Worm (Caenorhabditis elegans) whole organism, late embryonic: ENCODE data around the gene flp-15.

Experiments
- C08G9.2 ChIP-seq: sonication (generic microtip); optimal IDR thresholded peaks from 2 replicates; lab custom pipeline; 2016; ENCODE audit warnings: mild to moderate bottlenecking, missing genetic modification characterization, moderate library complexity, missing compliant biosample characterization
- C38D4.7 ChIP-seq: fragments of 200-800 bp; sonication (Bioruptor generic); optimal IDR thresholded peaks from 2 replicates; lab custom pipeline; 2018; ENCODE audit warnings: mild to moderate bottlenecking, missing genetic modification characterization, moderate library complexity, missing compliant biosample characterization
- F13H6.1 ChIP-seq: sonication (generic microtip); optimal IDR thresholded peaks from 2 replicates; lab custom pipeline; 2016; ENCODE audit warnings: missing genetic modification characterization, missing compliant biosample characterization
- T23F11.4 ChIP-seq: fragments of 200-800 bp; sonication (Bioruptor generic); optimal IDR thresholded peaks from 2 replicates; lab custom pipeline; 2018; ENCODE audit warnings: mild to moderate bottlenecking, missing genetic modification characterization, missing compliant biosample characterization
- Y22D7AL.16 ChIP-seq: sonication (generic microtip); optimal IDR thresholded peaks from 2 replicates; lab custom pipeline; 2016; ENCODE audit warnings: missing genetic modification characterization, missing compliant biosample characterization
- ahr-1 ChIP-seq: sonication (generic microtip); optimal IDR thresholded peaks from 2 replicates; lab custom pipeline; 2016; ENCODE audit warnings: missing genetic modification characterization, missing compliant biosample characterization
- ama-1 ChIP-seq: fragments of 150-350 bp; optimal IDR thresholded peaks from 2 replicates; lab custom pipeline; 2014
- ceh-18 ChIP-seq: sonication (generic microtip); optimal IDR thresholded peaks from 2 replicates; lab custom pipeline; 2016; ENCODE audit warnings: missing genetic modification characterization, missing compliant biosample characterization
- ceh-19 ChIP-seq: fragments of 200-800 bp; sonication (Bioruptor generic); optimal IDR thresholded peaks from 2 replicates; lab custom pipeline; 2018; ENCODE audit warnings: mild to moderate bottlenecking, missing genetic modification characterization, missing compliant biosample characterization
- ceh-2 ChIP-seq: sonication (generic microtip); optimal IDR thresholded peaks from 2 replicates; lab custom pipeline; 2016; ENCODE audit warnings: missing genotype, missing genetic modification characterization, missing compliant biosample characterization
- ceh-24 ChIP-seq: sonication (generic microtip); optimal IDR thresholded peaks from 2 replicates; lab custom pipeline; 2016; ENCODE audit warnings: mild to moderate bottlenecking, missing genetic modification characterization, missing compliant biosample characterization
- ceh-30 ChIP-seq: fragments of 150-350 bp; optimal IDR thresholded peaks from 2 replicates; lab custom pipeline; 2014; ENCODE audit warnings: missing biosample characterization, missing genetic modification characterization
- ceh-31 ChIP-seq: sonication (generic microtip); optimal IDR thresholded peaks from 2 replicates; lab custom pipeline; 2016; ENCODE audit warnings: missing genetic modification characterization, missing compliant biosample characterization
- ceh-45 ChIP-seq: fragments of 200-800 bp; sonication (Bioruptor generic); IDR thresholded peaks from 2 replicates; pipeline ENCODE4 v1.3.6; 2022; ENCODE audit warnings: missing genetic modification reagents, missing genetic modification characterization, missing compliant biosample characterization
- ceh-6 ChIP-seq: fragments of 200-800 bp; sonication (Bioruptor generic); optimal IDR thresholded peaks from 2 replicates; lab custom pipeline; 2018; ENCODE audit warnings: mild to moderate bottlenecking, missing genetic modification characterization, missing compliant biosample characterization
- ceh-9 ChIP-seq: sonication (generic microtip); optimal IDR thresholded peaks from 2 replicates; lab custom pipeline; 2016; ENCODE audit warnings: mild to moderate bottlenecking, missing genetic modification characterization, inconsistent platforms, missing compliant biosample characterization
- che-1 ChIP-seq: sonication (generic microtip); optimal IDR thresholded peaks from 2 replicates; lab custom pipeline; 2016; ENCODE audit warnings: mild to moderate bottlenecking, missing genetic modification characterization, missing compliant biosample characterization
- elt-4 ChIP-seq: sonication (generic microtip); optimal IDR thresholded peaks from 2 replicates; lab custom pipeline; 2016; ENCODE audit warnings: missing genetic modification characterization, missing compliant biosample characterization
- fax-1 ChIP-seq: sonication (generic microtip); optimal IDR thresholded peaks from 2 replicates; lab custom pipeline; 2016; ENCODE audit warnings: missing genotype, missing genetic modification characterization, missing compliant biosample characterization
- fkh-10 ChIP-seq: fragments of 150-350 bp; optimal IDR thresholded peaks from 2 replicates; lab custom pipeline; 2014; ENCODE audit warnings: missing biosample characterization, missing genetic modification reagents, missing genetic modification characterization
- fkh-6 ChIP-seq: sonication (generic microtip); optimal IDR thresholded peaks from 2 replicates; lab custom pipeline; 2016; ENCODE audit warnings: missing genetic modification characterization, missing compliant biosample characterization
- hlh-13 ChIP-seq: fragments of 200-800 bp; sonication (Bioruptor generic); optimal IDR thresholded peaks from 2 replicates; lab custom pipeline; 2018; ENCODE audit warnings: mild to moderate bottlenecking, missing genetic modification characterization, missing compliant biosample characterization
- hlh-30 ChIP-seq: sonication (generic microtip); optimal IDR thresholded peaks from 2 replicates; lab custom pipeline; 2017; ENCODE audit warnings: antibody characterized with exemption, missing genetic modification characterization, missing compliant biosample characterization; ENCODE audit not compliant: insufficient read depth
- lim-6 ChIP-seq: sonication (generic microtip); optimal IDR thresholded peaks from 2 replicates; lab custom pipeline; 2016; ENCODE audit warnings: missing genetic modification characterization, missing compliant biosample characterization
- lin-11 ChIP-seq: fragments of 200-800 bp; sonication (Bioruptor generic); optimal IDR thresholded peaks from 2 replicates; lab custom pipeline; 2018; ENCODE audit warnings: mild to moderate bottlenecking, missing genetic modification characterization, missing compliant biosample characterization
- madf-2 ChIP-seq: sonication (generic microtip); optimal IDR thresholded peaks from 2 replicates; lab custom pipeline; 2017; ENCODE audit warnings: missing genetic modification characterization, missing compliant biosample characterization
- mec-3 ChIP-seq: sonication (generic microtip); optimal IDR thresholded peaks from 2 replicates; lab custom pipeline; 2016; ENCODE audit warnings: borderline replicate concordance, missing genetic modification characterization, missing compliant biosample characterization
- nfya-1 ChIP-seq: sonication (generic microtip); optimal IDR thresholded peaks from 2 replicates; lab custom pipeline; 2017; ENCODE audit warnings: missing genetic modification characterization, mild to moderate bottlenecking, missing compliant biosample characterization, antibody characterized with exemption, moderate library complexity
- nhr-232 ChIP-seq: sonication (generic microtip); optimal IDR thresholded peaks from 2 replicates; lab custom pipeline; 2016; ENCODE audit warnings: missing genetic modification characterization, missing compliant biosample characterization
- pat-9 ChIP-seq: fragments of 200-800 bp; sonication (Bioruptor generic); optimal IDR thresholded peaks from 2 replicates; lab custom pipeline; 2018; ENCODE audit warnings: mild to moderate bottlenecking, missing genetic modification characterization, moderate library complexity, missing compliant biosample characterization
- pax-1 ChIP-seq: fragments of 150-350 bp; optimal IDR thresholded peaks from 2 replicates; lab custom pipeline; 2014; ENCODE audit warnings: missing biosample characterization, missing genetic modification characterization
- pha-4 ChIP-seq: fragments of 150-350 bp; optimal IDR thresholded peaks from 2 replicates; lab custom pipeline; 2018; ENCODE audit warnings: missing biosample characterization, missing genetic modification reagents, missing genetic modification characterization
- ref-2 ChIP-seq: sonication (generic microtip); optimal IDR thresholded peaks from 2 replicates; lab custom pipeline; 2016; ENCODE audit warnings: missing genetic modification characterization, missing compliant biosample characterization
- sdc-2 ChIP-seq: sonication (generic microtip); optimal IDR thresholded peaks from 2 replicates; lab custom pipeline; 2016; ENCODE audit warnings: missing genotype, missing genetic modification characterization, missing compliant biosample characterization
- sox-2 ChIP-seq: fragments of 200-800 bp; sonication (Bioruptor generic); IDR thresholded peaks from 2 replicates; pipeline ENCODE4 v1.3.6; 2022; ENCODE audit warnings: missing genetic modification reagents, missing genetic modification characterization, missing compliant biosample characterization
- tbx-2 ChIP-seq: sonication (generic microtip); optimal IDR thresholded peaks from 2 replicates; lab custom pipeline; 2016; ENCODE audit warnings: missing genetic modification characterization, missing compliant biosample characterization
- tbx-7 ChIP-seq: sonication (generic microtip); optimal IDR thresholded peaks from 2 replicates; lab custom pipeline; 2016; ENCODE audit warnings: missing genotype, missing genetic modification characterization, missing compliant biosample characterization
- ttx-3 ChIP-seq: sonication (generic microtip); optimal IDR thresholded peaks from 2 replicates; lab custom pipeline; 2016; ENCODE audit warnings: missing genetic modification reagents, missing genetic modification characterization, missing compliant biosample characterization
- unc-3 ChIP-seq, 2 experiments: fragments of 200-800 bp in 1 of 2; sonication (Bioruptor generic) in 1 of 2; sonication (generic microtip) in 1 of 2; conservative IDR thresholded peaks in 1 of 2; optimal IDR thresholded peaks in 1 of 2; 2 replicates each; pipeline versions ENCODE4 v1.3.6 to Lab custom; 2016 to 2022; ENCODE audit warnings: missing compliant biosample characterization in 2 of 2, missing genetic modification characterization in 2 of 2, missing genetic modification reagents in 1 of 2
- unc-42 ChIP-seq: sonication (generic microtip); optimal IDR thresholded peaks from 2 replicates; lab custom pipeline; 2016; ENCODE audit warnings: missing genotype, missing genetic modification characterization, missing compliant biosample characterization
- unc-55 ChIP-seq: sonication (generic microtip); optimal IDR thresholded peaks from 2 replicates; lab custom pipeline; 2017; ENCODE audit warnings: missing biosample characterization, missing genetic modification reagents, missing genetic modification characterization
- unc-86 ChIP-seq: sonication (generic microtip); optimal IDR thresholded peaks from 2 replicates; lab custom pipeline; 2016; ENCODE audit warnings: missing genetic modification characterization, missing compliant biosample characterization
- zip-5 ChIP-seq: sonication (generic microtip); optimal IDR thresholded peaks from 2 replicates; lab custom pipeline; 2016; ENCODE audit warnings: missing genetic modification characterization, missing compliant biosample characterization

flp-15 gene

ce11 chrIII:13651414-13651813 is 16.2 kb downstream of the flp-15 start:
- peak; percentile 36 for TF ChIP-seq C08G9.2 (tag; lab: Kevin White, UChicago)
- no peak for TF ChIP-seq ref-2 (tag; lab: Kevin White, UChicago)

DNA sequence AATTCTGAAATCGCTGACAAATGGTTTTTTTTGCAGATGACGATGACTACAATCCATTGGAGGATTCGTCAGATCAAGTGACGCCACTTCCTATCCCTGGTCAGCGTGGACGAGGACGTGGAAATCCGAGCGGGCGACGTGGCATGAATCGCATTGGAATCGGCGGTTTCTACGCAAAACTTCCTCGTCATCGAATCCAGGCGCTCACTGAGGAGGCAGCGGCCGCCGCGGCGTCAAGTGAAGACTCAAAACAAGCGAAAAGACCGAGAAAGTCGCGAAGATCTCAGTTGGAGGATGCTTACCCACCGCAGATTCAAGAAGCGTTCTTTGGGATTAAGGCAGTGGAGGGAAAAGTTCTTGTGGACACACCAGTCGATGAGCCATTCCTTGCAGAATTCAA is 19.1 kb downstream of the flp-15 start:
- 0 out of 2 replicates have a peak, but pooled peaks have one; percentile 18 for TF ChIP-seq ceh-45
- no peak for TF ChIP-seq zip-5 (tag; lab: Kevin White, UChicago)
- TF ChIP-seq, all 69 proteins: peak for 1

DNA sequence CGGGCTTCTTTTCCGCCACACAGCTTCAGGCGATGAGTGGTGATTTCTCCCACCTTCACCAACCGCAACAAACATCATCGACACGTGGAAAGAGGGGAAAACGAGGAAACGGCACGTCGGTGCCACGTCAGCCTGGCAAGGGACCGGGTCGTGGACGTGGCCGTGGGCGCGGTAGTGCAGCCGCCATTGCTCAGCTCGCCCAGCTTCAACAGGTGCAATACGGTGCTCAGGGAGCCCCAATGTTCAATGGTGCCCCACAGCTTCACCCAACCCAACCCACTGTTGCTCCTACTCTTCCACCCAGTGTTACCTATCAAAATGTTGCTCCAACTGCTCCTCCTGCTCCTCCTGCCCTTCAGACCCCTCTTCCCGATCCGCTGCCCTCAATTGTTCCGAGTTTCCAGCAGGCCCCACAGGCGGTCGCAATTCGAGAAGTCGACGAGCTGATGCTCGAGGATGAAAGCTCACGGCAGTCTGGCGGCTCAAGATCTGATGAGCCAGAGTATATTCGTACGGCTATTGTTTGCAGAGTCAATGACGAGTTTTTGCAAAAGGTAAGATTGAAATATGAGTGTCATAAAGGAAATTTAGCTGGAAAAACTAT is 21.7 kb downstream of the flp-15 start:
- TF ChIP-seq F13H6.1 (tag; lab: Kevin White, UChicago) (no peak), elt-4 (tag; lab: Kevin White, UChicago) (peak; percentile 21)
- TF ChIP-seq, all 69 proteins: peak for 1

DNA sequence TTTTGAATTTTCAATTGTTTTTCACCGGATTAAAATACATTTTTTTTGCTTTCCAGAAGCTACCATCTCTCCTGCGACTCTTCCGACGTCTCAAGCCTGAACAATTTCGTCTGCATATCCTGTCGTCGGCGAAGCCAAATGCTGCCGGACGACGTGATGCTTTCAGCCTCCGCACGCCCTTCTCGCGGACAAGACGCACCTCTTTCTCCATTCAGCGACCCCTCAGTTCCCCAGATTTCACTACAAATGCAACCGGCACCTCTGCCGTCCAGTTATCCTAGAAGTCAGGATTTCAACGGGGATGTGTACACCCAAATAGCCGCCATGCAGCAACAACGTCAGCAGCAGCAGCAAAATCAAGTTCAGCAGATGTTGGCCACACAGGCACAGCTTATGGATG is 23.4 kb downstream of the flp-15 start:
- TF ChIP-seq ceh-9 (tag; lab: Kevin White, UChicago) (peak; percentile 26), ceh-18 (tag; lab: Kevin White, UChicago) (no peak)

ce11 chrIII:13643534-13643933 is 24.1 kb downstream of the flp-15 start, which contains the start of the genes drr-2 and set-16:
Gene drr-2 (minus strand): TSS chrIII:13643570.
Gene set-16 (plus strand): TSS chrIII:13643916.
- TF ChIP-seq pha-4 (tag; lab: Kevin White, UChicago) (no peak), nfya-1 (tag; lab: Kevin White, UChicago) (peak; percentile 97), sox-2 (peak; percentile 29), ceh-24 (tag; lab: Kevin White, UChicago) (no peak), F13H6.1 (tag; lab: Kevin White, UChicago) (peak; percentile 40), unc-86 (tag; lab: Kevin White, UChicago) (peak; percentile 66), tbx-2 (tag; lab: Kevin White, UChicago) (peak; percentile 86), fax-1 (no peak), Y22D7AL.16 (tag; lab: Kevin White, UChicago) (no peak), lin-11 (tag; lab: Kevin White, UChicago) (no peak), madf-2 (tag; lab: Kevin White, UChicago) (peak; percentile 27), sdc-2 (peak; percentile 44), unc-42 (tag; lab: Kevin White, UChicago) (peak; percentile 99), pax-1 (tag; lab: Kevin White, UChicago) (peak; percentile 91), hlh-13 (GFP tag; lab: Kevin White, UChicago) (no peak), C38D4.7 (GFP tag; lab: Kevin White, UChicago) (no peak), T23F11.4 (GFP tag; lab: Kevin White, UChicago) (peak; percentile 9), tbx-7 (tag; lab: Kevin White, UChicago) (peak; percentile 29), fkh-6 (tag; lab: Kevin White, UChicago) (no peak), ceh-6 (GFP tag; lab: Kevin White, UChicago) (peak; percentile 52), unc-55 (GFP tag; lab: Kevin White, UChicago) (peak; percentile 94), hlh-30 (tag; lab: Kevin White, UChicago) (peak; percentile 37), pat-9 (tag; lab: Kevin White, UChicago) (no peak), unc-3 (GFP tag; conservative IDR thresholded peaks at IDR 0.05; lab: Robert Waterston, UW) (no peak), unc-3 (tag; optimal IDR thresholded peaks at IDR 0.05; lab: Kevin White, UChicago) (peak; percentile 41), mec-3 (tag; lab: Kevin White, UChicago) (no peak), ceh-45 (no peak), ahr-1 (tag; lab: Kevin White, UChicago) (peak; percentile 21), ceh-9 (tag; lab: Kevin White, UChicago) (no peak), ceh-30 (tag; lab: Kevin White, UChicago) (peak; percentile 93), lim-6 (tag; lab: Kevin White, UChicago) (no peak), ceh-2 (tag; lab: Kevin White, UChicago) (peak; percentile 12), che-1 (tag; lab: Kevin White, UChicago) (peak; percentile 20), ceh-31 (tag; lab: Kevin White, UChicago) (peak; percentile 90), ttx-3 (tag; lab: Kevin White, UChicago) (peak; percentile 19), ama-1 (lab: Kevin White, UChicago) (no peak), fkh-10 (GFP tag; lab: Kevin White, UChicago) (peak; percentile 43), ceh-19 (GFP tag; lab: Kevin White, UChicago) (peak; percentile 23), nhr-232 (tag; lab: Kevin White, UChicago) (no peak), ref-2 (tag; lab: Kevin White, UChicago) (peak; percentile 95)
